Worm (Caenorhabditis elegans) whole organism, young adult: Measurements from ENCODE around the gene nspb-1.
A peak's percentile ranks its signal among the peaks of the same experiment; 100 is the strongest.
"Not testable (repeated sequence)": the region's sequence is repeated elsewhere in the genome, so short reads cannot be mapped to it uniquely, and the experiment has no call there.

Experiments
- B0035.1 ChIP-seq: sonication (generic microtip); optimal IDR thresholded peaks from 2 replicates; lab custom pipeline; 2016; ENCODE audit warnings: missing genetic modification characterization, mild to moderate bottlenecking, missing compliant biosample characterization, missing genotype, missing genetic modification reagents
- C17E4.6 ChIP-seq: fragments of 200-800 bp; sonication (Bioruptor generic); IDR thresholded peaks from 2 replicates; pipeline ENCODE4 v1.3.6; 2022; ENCODE audit warnings: missing genetic modification reagents, missing genetic modification characterization, missing compliant biosample characterization
- F22D6.2 ChIP-seq: sonication (generic microtip); optimal IDR thresholded peaks from 2 replicates; lab custom pipeline; 2016; ENCODE audit warnings: mild to moderate bottlenecking, missing genetic modification characterization, missing compliant biosample characterization
- F39B2.1 ChIP-seq: fragments of 200-800 bp; sonication (Bioruptor generic); IDR thresholded peaks from 2 replicates; pipeline ENCODE4 v1.3.6; 2022; ENCODE audit warnings: missing genetic modification reagents, missing genetic modification characterization, missing compliant biosample characterization
- F49E8.2 ChIP-seq: sonication (generic microtip); optimal IDR thresholded peaks from 3 replicates; lab custom pipeline; 2017; ENCODE audit warnings: missing genetic modification characterization, mild to moderate bottlenecking, missing compliant biosample characterization, antibody characterized with exemption, moderate library complexity; ENCODE audit not compliant: insufficient read depth
- F52B5.7 ChIP-seq: sonication (generic microtip); optimal IDR thresholded peaks from 2 replicates; lab custom pipeline; 2016; ENCODE audit warnings: mild to moderate bottlenecking, missing genetic modification characterization, missing compliant biosample characterization
- Y53F4B.3 ChIP-seq: fragments of 200-800 bp; sonication (Bioruptor generic); IDR thresholded peaks from 2 replicates; pipeline ENCODE4 v1.3.6; 2022; ENCODE audit warnings: missing genetic modification reagents, missing genetic modification characterization, missing compliant biosample characterization
- Y53G8AR.9 ChIP-seq: fragments of 200-800 bp; sonication (Bioruptor generic); conservative IDR thresholded peaks from 2 replicates; pipeline ENCODE4 v1.3.6; 2022; ENCODE audit warnings: missing genetic modification reagents, missing genetic modification characterization, missing compliant biosample characterization
- Y56A3A.18 ChIP-seq: fragments of 200-800 bp; sonication (Bioruptor generic); IDR thresholded peaks from 2 replicates; pipeline ENCODE4 v1.3.6; 2022; ENCODE audit warnings: missing genetic modification reagents, missing genetic modification characterization, missing compliant biosample characterization
- ZK185.1 ChIP-seq: sonication (generic microtip); optimal IDR thresholded peaks from 2 replicates; lab custom pipeline; 2016; ENCODE audit warnings: mild to moderate bottlenecking, missing genetic modification characterization, missing compliant biosample characterization; ENCODE audit not compliant: poor library complexity, severe bottlenecking
- aptf-2 ChIP-seq: fragments of 200-800 bp; sonication (Bioruptor generic); conservative IDR thresholded peaks from 2 replicates; pipeline ENCODE4 v1.3.6; 2022; ENCODE audit warnings: missing genetic modification reagents, missing genetic modification characterization, missing compliant biosample characterization
- atf-7 ChIP-seq: sonication (generic microtip); optimal IDR thresholded peaks from 2 replicates; lab custom pipeline; 2017; ENCODE audit warnings: mild to moderate bottlenecking, missing genetic modification characterization, missing compliant biosample characterization
- athp-1 ChIP-seq: sonication (generic microtip); optimal IDR thresholded peaks from 2 replicates; lab custom pipeline; 2017; ENCODE audit warnings: mild to moderate bottlenecking, missing genetic modification characterization, missing compliant biosample characterization
- attf-3 ChIP-seq: fragments of 200-800 bp; sonication (Bioruptor generic); conservative IDR thresholded peaks from 2 replicates; pipeline ENCODE4 v1.3.6; 2022; ENCODE audit warnings: missing genetic modification reagents, missing genetic modification characterization, missing compliant biosample characterization
- bed-1 ChIP-seq: fragments of 200-800 bp; sonication (Bioruptor generic); IDR thresholded peaks from 2 replicates; pipeline ENCODE4 v1.3.6; 2022; ENCODE audit warnings: missing genetic modification reagents, missing genetic modification characterization, missing compliant biosample characterization
- ceh-58 ChIP-seq: fragments of 200-800 bp; sonication (Bioruptor generic); IDR thresholded peaks from 2 replicates; pipeline ENCODE4 v1.3.6; 2022; ENCODE audit warnings: missing genetic modification characterization, missing compliant biosample characterization
- chd-7 ChIP-seq: sonication (generic microtip); optimal IDR thresholded peaks from 2 replicates; lab custom pipeline; 2016; ENCODE audit warnings: mild to moderate bottlenecking, missing genetic modification characterization, moderate library complexity, missing compliant biosample characterization
- die-1 ChIP-seq: sonication (generic microtip); optimal IDR thresholded peaks from 2 replicates; lab custom pipeline; 2016; ENCODE audit warnings: missing genotype, mild to moderate bottlenecking, missing genetic modification characterization, missing compliant biosample characterization
- dpl-1 ChIP-seq: fragments of 150-350 bp; optimal IDR thresholded peaks from 2 replicates; lab custom pipeline; 2014; ENCODE audit warnings: missing biosample characterization, missing genetic modification reagents, missing genetic modification characterization
- efl-1 ChIP-seq: fragments of 150-350 bp; optimal IDR thresholded peaks from 2 replicates; lab custom pipeline; 2014; ENCODE audit warnings: missing biosample characterization, missing genetic modification reagents, missing genetic modification characterization
- egl-18 ChIP-seq: fragments of 200-800 bp; sonication (Bioruptor generic); IDR thresholded peaks from 2 replicates; pipeline ENCODE4 v1.3.6; 2022; ENCODE audit warnings: missing genetic modification reagents, missing genetic modification characterization, missing compliant biosample characterization
- ekl-4 ChIP-seq: fragments of 200-800 bp; sonication (Bioruptor generic); IDR thresholded peaks from 2 replicates; pipeline ENCODE4 v1.3.6; 2022; ENCODE audit warnings: missing genetic modification reagents, missing genetic modification characterization, missing compliant biosample characterization
- him-1 ChIP-seq: sonication (generic microtip); optimal IDR thresholded peaks from 2 replicates; lab custom pipeline; 2016; ENCODE audit warnings: missing genotype, missing genetic modification reagents, missing genetic modification characterization, missing compliant biosample characterization
- hmg-20 ChIP-seq: fragments of 200-800 bp; sonication (Bioruptor generic); IDR thresholded peaks from 2 replicates; pipeline ENCODE4 v1.3.6; 2022; ENCODE audit warnings: missing genetic modification reagents, missing genetic modification characterization, missing compliant biosample characterization
- lin-35 ChIP-seq, 3 experiments: fragments of 150-350 bp in 2 of 3; sonication (generic microtip) in 1 of 3; optimal IDR thresholded peaks; 2 replicates each; lab custom pipeline; 2014 to 2018; ENCODE audit warnings: missing biosample characterization in 3 of 3, missing genetic modification characterization in 3 of 3, missing genetic modification reagents in 3 of 3
- lin-40 ChIP-seq: sonication (generic microtip); optimal IDR thresholded peaks from 2 replicates; lab custom pipeline; 2016; ENCODE audit warnings: missing genetic modification characterization, mild to moderate bottlenecking, missing compliant biosample characterization, missing genotype, missing genetic modification reagents
- lsy-27 ChIP-seq: sonication (generic microtip); optimal IDR thresholded peaks from 2 replicates; lab custom pipeline; 2017; ENCODE audit warnings: missing genetic modification characterization, mild to moderate bottlenecking, missing compliant biosample characterization, antibody characterized with exemption, missing genotype, borderline replicate concordance; ENCODE audit not compliant: insufficient read depth
- madf-8 ChIP-seq: fragments of 200-800 bp; sonication (Bioruptor generic); conservative IDR thresholded peaks from 2 replicates; pipeline ENCODE4 v1.3.6; 2022; ENCODE audit warnings: missing genetic modification reagents, missing genetic modification characterization, missing compliant biosample characterization
- nfyb-1 ChIP-seq: fragments of 200-800 bp; sonication (Bioruptor generic); IDR thresholded peaks from 2 replicates; pipeline ENCODE4 v1.3.6; 2022; ENCODE audit warnings: missing genetic modification reagents, missing genetic modification characterization, missing compliant biosample characterization
- nhr-80 ChIP-seq: sonication (generic microtip); optimal IDR thresholded peaks from 2 replicates; lab custom pipeline; 2016; ENCODE audit warnings: missing genetic modification characterization, missing compliant biosample characterization
- pbrm-1 ChIP-seq: fragments of 200-800 bp; sonication (Bioruptor generic); IDR thresholded peaks from 2 replicates; pipeline ENCODE4 v1.3.6; 2022; ENCODE audit warnings: missing genetic modification reagents, missing genetic modification characterization, missing compliant biosample characterization
- pha-4 ChIP-seq: fragments of 150-350 bp; sonication (generic microtip); optimal IDR thresholded peaks from 2 replicates; lab custom pipeline; 2014; ENCODE audit warnings: missing biosample characterization, missing genetic modification reagents, missing genetic modification characterization
- sdz-38 ChIP-seq: sonication (generic microtip); optimal IDR thresholded peaks from 2 replicates; lab custom pipeline; 2016; ENCODE audit warnings: missing genotype, missing genetic modification characterization, missing compliant biosample characterization
- snpc-4 ChIP-seq, 5 experiments: fragments of 150-350 bp in 1 of 5; sonication (generic microtip) in 4 of 5; optimal IDR thresholded peaks; 2 replicates each; lab custom pipeline; 2014 to 2018; ENCODE audit warnings: missing genetic modification characterization in 5 of 5, missing biosample characterization in 3 of 5, antibody characterized with exemption in 2 of 5, mild to moderate bottlenecking in 2 of 5, missing compliant biosample characterization in 2 of 5, missing genotype in 2 of 5, moderate library complexity in 2 of 5, missing genetic modification reagents in 1 of 5
- sptf-2 ChIP-seq: fragments of 200-800 bp; sonication (Bioruptor generic); optimal IDR thresholded peaks from 2 replicates; lab custom pipeline; 2018; ENCODE audit warnings: mild to moderate bottlenecking, missing genetic modification characterization, missing compliant biosample characterization
- ztf-18 ChIP-seq: sonication (generic microtip); optimal IDR thresholded peaks from 2 replicates; lab custom pipeline; 2016; ENCODE audit warnings: missing genotype, mild to moderate bottlenecking, missing genetic modification characterization, missing compliant biosample characterization
- ztf-28 ChIP-seq: fragments of 200-800 bp; sonication (Bioruptor generic); IDR thresholded peaks from 2 replicates; pipeline ENCODE4 v1.3.6; 2022; ENCODE audit warnings: missing genetic modification reagents, missing genetic modification characterization, missing compliant biosample characterization
- ztf-3 ChIP-seq: fragments of 200-800 bp; sonication (Bioruptor generic); optimal IDR thresholded peaks from 2 replicates; lab custom pipeline; 2018; ENCODE audit warnings: mild to moderate bottlenecking, missing genetic modification characterization, missing compliant biosample characterization

nspb-1 gene

DNA sequence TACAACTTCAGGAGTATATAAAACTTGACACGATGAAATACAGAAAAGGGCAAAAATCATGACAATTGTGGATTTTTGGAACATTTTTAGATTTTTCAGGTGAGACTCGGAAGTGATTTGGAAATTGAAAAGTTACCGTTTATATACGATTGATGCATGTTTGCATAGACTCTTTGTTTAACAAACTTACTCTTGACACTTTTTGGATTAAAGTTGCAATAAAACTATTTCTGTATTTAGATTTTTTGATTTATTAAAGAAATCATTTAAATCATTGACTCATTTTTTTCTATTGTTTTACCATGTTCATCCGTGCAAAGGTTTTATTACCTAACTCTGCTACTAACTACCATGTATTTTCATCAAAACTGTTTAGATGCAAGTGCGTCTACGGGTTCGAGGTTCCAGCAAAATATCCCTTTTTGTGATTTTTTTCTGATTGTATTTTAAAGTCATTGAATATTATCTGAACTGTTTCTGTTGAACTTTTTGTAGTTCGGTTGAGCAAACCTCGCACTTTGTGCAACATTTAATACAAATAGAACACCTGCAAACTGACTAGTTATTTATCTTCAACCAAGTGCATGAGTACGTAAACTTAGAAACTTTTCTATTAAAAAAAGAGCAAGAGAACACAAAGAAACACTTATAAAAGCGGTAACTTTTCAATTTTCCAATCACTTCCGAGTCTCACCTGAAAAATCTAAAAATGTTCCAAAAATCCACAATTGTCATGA is at the start of gene nspb-1, which contains the start of gene nspb-2:
Gene nspb-1 (minus strand): TSS at position 101 of the 737 bp plus-strand sequence.
Gene nspb-2 (plus strand): TSS at position 687 of the 737 bp plus-strand sequence.
- not testable (repeated sequence) for TF ChIP-seq Y53G8AR.9; sptf-2 (GFP tag; lab: Kevin White, UChicago); egl-18 (GFP tag; lab: Robert Waterston, UW)

DNA sequence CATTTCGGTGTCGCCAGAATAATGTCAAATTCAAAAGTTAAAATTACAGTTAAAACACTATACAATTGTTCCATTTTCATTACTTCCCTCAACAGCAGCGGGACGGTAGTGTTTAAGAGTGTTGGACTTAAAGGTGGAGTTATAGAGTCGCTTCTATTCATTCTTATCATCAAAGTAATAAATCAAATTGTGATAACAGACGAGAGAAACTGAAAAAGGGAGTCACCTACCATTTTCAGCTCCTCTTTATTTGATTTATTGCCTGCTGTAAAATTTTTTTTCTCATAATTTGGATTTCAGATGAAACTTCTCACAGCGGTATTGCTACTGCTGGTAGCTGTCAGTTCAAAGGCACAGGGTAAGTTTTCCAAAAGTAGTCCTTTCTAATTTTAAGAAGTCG is 49.0 kb upstream of the nspb-1 start, which contains the start of gene C01B10.6:
Gene C01B10.6 (plus strand): TSS at position 301 of the 400 bp plus-strand sequence.
- TF ChIP-seq attf-3 (no peak), lsy-27 (tag; lab: Kevin White, UChicago) (no peak), B0035.1 (tag; lab: Kevin White, UChicago) (no peak), F39B2.1 (no peak), chd-7 (tag; lab: Kevin White, UChicago) (no peak), ztf-28 (GFP tag; lab: Robert Waterston, UW) (no peak), ZK185.1 (tag; lab: Kevin White, UChicago) (no peak), him-1 (tag; lab: Kevin White, UChicago) (no peak)

DNA sequence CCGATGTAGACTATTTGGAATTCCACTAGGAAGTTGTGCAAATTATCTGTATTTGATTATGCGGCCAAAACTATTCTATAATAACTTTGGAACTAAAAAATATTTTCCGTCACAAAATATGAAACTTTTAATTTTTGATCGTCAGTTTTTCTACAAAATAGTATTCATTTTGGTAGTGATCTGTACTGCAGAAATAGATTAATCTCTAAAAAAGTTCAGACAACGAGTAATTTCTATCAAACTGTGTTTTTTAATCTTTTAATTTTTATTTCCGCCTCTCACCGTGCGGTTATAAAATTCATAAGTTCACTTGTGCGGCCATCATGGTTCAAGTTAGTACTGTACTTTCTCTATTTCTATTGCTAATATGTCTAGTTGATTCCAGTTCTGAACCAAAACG is 47.3 kb upstream of the nspb-1 start, which contains the start of gene C01B10.7:
Gene C01B10.7 (plus strand): TSS at position 301 of the 400 bp plus-strand sequence.
- TF ChIP-seq bed-1 (GFP tag; lab: Robert Waterston, UW) (no peak), chd-7 (tag; lab: Kevin White, UChicago) (no peak), snpc-4 (GFP tag; optimal IDR thresholded peaks at IDR 0.05; lab: Kevin White, UChicago) (no peak), snpc-4 (tag; optimal IDR thresholded peaks at IDR 0.05; lab: Kevin White, UChicago) (no peak)

DNA sequence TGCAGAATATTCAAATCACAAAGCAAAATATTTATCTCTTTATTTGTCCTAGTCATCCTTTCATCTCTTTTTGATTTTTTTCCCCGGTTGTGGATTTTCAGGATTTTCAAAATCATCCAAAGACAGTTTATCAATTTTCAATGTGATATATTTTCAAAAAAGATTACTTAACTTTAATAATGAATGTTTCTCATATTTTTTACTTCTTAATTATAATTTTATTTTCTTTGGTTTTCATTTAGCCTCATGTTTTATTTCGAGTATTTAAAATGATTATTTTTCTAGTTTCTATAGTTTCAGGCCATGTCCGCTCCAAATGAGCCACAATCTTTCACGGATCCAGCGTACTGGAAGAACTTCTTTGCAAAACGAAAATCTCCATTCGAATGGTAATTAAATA is 43.9 kb upstream of the nspb-1 start, which contains the start of gene metl-13:
Gene metl-13 (plus strand): TSS at position 301 of the 400 bp plus-strand sequence.
- TF ChIP-seq snpc-4 (GFP tag; optimal IDR thresholded peaks at IDR 0.05; lab: Kevin White, UChicago) (no peak), snpc-4 (tag; optimal IDR thresholded peaks at IDR 0.05; lab: Kevin White, UChicago) (peak in 1 of 4 experiments; percentile 55), madf-8 (no peak)

DNA sequence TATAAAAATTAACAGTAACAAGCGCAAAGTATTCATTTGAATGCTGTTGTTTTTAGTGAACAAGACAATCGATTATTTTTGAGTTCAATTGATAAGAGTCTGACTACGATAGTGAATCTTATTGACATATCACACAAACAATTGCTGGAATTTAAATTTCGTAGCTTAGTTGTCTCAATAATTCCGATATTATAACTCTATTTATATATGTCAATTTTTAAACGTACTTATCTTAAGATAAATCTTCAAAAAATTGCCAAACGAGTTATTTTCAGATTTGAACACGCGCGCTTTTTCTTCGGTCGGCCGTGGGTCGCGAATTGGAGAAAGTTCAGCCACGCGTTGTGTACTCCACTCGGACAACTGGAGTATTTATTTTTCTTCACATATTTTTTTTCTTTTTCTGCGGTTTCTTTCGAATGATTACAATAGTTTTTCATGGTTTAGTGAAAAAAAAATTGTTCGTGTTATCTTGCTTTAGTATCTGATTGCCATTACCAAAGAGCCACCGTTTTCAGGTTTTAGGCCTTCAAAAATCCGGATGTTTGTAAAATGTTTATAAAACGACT is 40.9 kb upstream of the nspb-1 start, which contains the start of the genes cest-5.1 and C01B10.9:
Gene cest-5.1 (minus strand): TSS at position 51 of the 569 bp plus-strand sequence.
Gene C01B10.9 (plus strand): TSS at position 519 of the 569 bp plus-strand sequence.
- TF ChIP-seq F49E8.2 (tag; lab: Kevin White, UChicago) (no peak), bed-1 (GFP tag; lab: Robert Waterston, UW) (no peak), die-1 (no peak), ekl-4 (no peak), lin-40 (tag; lab: Kevin White, UChicago) (peak; percentile 45), pha-4 (no peak), pbrm-1 (no peak), efl-1 (peak; percentile 72), aptf-2 (peak; percentile 49; the same call in 1 of the 2 replicates), atf-7 (tag; lab: Kevin White, UChicago) (no peak), F52B5.7 (tag; lab: Kevin White, UChicago) (no peak), ztf-18 (tag; lab: Kevin White, UChicago) (no peak), lin-35 (GFP tag; optimal IDR thresholded peaks at IDR 0.05; lab: Kevin White, UChicago) (peak in 2 of 3 experiments; percentile 18 to 86), F22D6.2 (tag; lab: Kevin White, UChicago) (no peak), Y53F4B.3 (GFP tag; lab: Robert Waterston, UW) (no peak), ztf-3 (no peak), Y56A3A.18 (GFP tag; lab: Robert Waterston, UW) (no peak), nhr-80 (peak; percentile 15), ceh-58 (GFP tag; lab: Robert Waterston, UW) (no peak), hmg-20 (GFP tag; lab: Robert Waterston, UW) (no peak), C17E4.6 (GFP tag; lab: Robert Waterston, UW) (no peak), sdz-38 (tag; lab: Kevin White, UChicago) (no peak), nfyb-1 (no peak), dpl-1 (GFP tag; lab: Kevin White, UChicago) (peak; percentile 76), athp-1 (tag; lab: Kevin White, UChicago) (no peak)
